Fruit fly (Drosophila melanogaster): ENCODE results near the gene CG12121.
A peak's percentile ranks its signal among the peaks of the same experiment; 100 is the strongest.

dm6 chrX:9243417-9243884, 11.3 kb upstream of the CG12121 start, which contains the start of the genes mxc and Larp7:
- no peak for TF ChIP-seq rn (GFP tag; IDR thresholded peaks at IDR 0.05)
- no peak for TF ChIP-seq Pif1A (GFP tag; optimal IDR thresholded peaks at IDR 0.05)
- TF ChIP-seq CG17806 (tag; optimal IDR thresholded peaks at IDR 0.05): peak; percentile 9
- TF ChIP-seq CG4496 (GFP tag; IDR thresholded peaks at IDR 0.05): no peak
- no peak for TF ChIP-seq CG10348 (GFP tag; IDR thresholded peaks at IDR 0.05)
- TF ChIP-seq CG15710 (tag; optimal IDR thresholded peaks at IDR 0.05): peak; percentile 53
- no peak for TF ChIP-seq Pif1B (GFP tag; optimal IDR thresholded peaks at IDR 0.05)
- no peak for TF ChIP-seq CG13204 (GFP tag; optimal IDR thresholded peaks at IDR 0.05)
- no peak for TF ChIP-seq Snoo (tag; optimal IDR thresholded peaks at IDR 0.05)
- TF ChIP-seq CG8301 (tag; optimal IDR thresholded peaks at IDR 0.05): no peak
